Worm (Caenorhabditis elegans): ENCODE results near the gene lin-40.

lin-40 gene

DNA sequence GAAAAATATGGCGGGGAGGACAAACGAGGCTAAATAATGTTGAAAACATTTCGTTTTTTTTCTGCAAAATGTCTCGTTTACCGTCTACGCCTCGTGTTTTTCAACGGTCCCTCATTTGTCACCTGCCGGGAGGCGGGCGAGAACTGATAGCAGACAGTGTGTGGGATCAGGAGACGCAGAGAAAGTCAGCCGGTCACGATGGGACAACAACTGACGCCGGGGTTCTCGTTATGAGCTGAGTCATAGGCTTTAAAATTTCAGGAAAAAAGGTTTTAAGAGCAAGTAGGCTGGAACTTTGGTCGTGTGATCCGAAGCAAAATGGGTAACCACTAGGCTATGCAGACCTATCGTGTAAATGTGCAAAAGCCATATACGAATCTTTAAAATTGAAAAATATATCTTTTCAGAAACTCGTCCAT lies 19.0 kb upstream of the lin-40 start, which contains the start of gene W08A12.2 (continued):
- TF ChIP-seq nhr-11 (tag; optimal IDR thresholded peaks at IDR 0.05) (no peak), efl-3 (GFP tag; optimal IDR thresholded peaks at IDR 0.05) (no peak), F16B12.6 (tag; optimal IDR thresholded peaks at IDR 0.05) (no peak), fos-1 (tag; optimal IDR thresholded peaks at IDR 0.05) (peak; percentile 32), elt-3 (tag; optimal IDR thresholded peaks at IDR 0.05) (peak in 1 of 6 experiments; percentile 5), skn-1 (tag; optimal IDR thresholded peaks at IDR 0.05) (no peak), nhr-90 (tag; optimal IDR thresholded peaks at IDR 0.05; ENCODE audit: poor library complexity) (peak; percentile 39), dpl-1 (GFP tag; optimal IDR thresholded peaks at IDR 0.05) (peak in 1 of 3 experiments; percentile 14)

DNA sequence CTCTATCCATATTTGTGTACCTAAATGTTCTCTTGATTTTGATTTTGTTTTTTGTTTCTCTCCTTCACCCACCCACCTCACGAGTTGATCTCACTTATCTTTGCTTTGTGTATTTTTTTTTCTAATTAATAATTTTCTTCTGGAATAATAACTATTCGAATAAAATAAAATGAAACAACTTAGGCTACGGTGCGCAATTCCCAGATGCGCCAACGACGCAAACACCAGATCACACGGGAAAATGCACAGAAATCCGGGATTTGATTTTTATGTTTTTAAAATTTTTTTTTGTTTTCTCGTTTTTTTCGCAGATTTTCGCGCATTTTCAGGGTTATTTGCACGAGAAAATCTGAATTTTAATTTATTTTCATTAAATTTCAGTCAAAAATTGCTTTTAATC lies 18.5 kb upstream of the lin-40 start:
- TF ChIP-seq snu-23 (GFP tag; optimal IDR thresholded peaks at IDR 0.05) (no peak), nhr-11 (tag; optimal IDR thresholded peaks at IDR 0.05) (no peak), lsy-2 (tag; optimal IDR thresholded peaks at IDR 0.05) (peak in 1 of 2 experiments; percentile 59)

DNA sequence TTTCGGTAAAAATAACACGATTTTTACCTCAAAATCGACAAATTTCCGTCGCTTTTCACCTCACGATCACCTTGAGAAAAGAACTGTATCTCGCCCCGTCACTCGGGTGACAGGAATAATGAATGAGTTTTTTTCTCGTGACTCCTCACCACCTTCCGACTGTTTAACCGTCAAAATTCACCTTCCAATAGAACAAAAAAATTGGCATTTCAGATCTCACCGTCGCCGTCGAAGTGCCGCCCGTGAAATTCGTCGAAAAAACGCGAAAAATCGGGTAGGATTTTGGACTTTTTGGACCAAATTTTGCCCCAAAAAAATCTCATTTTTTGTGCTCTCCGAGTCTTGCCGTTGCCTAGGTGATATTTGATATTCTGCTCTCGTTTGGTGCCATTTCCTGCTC lies 17.9 kb upstream of the lin-40 start, which contains the start of gene unc-132:
Gene unc-132 (plus strand): TSS at position 208 of the 400 bp plus-strand sequence.
- TF ChIP-seq nhr-85 (tag), result peak; percentile 69
- no peak for TF ChIP-seq lin-15B (tag; optimal IDR thresholded peaks at IDR 0.05)

DNA sequence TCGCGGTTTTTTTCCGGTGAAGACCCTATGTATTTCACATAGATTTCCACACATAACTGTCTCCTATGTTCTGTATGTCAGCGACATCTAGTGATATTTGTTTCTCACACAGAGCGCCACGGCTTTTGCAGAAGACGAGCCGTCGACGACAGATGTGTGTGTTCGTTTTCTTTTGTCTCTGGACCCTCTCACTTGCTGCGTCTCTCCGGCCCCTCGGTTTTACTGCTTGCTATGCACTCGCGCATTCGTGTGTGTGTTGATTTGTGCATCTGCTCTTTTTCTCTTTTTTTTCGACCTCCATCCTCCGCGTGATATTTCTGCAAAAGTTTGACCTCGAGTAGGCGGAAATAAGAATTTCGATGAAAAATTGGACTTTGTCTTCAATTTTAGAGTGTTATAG lies 16.1 kb upstream of the lin-40 start:
- no peak for TF ChIP-seq sup-37 (GFP tag; optimal IDR thresholded peaks at IDR 0.05)
- peak; percentile 7 to 23 for TF ChIP-seq efl-1 (optimal IDR thresholded peaks at IDR 0.05)
- TF ChIP-seq efl-1 (GFP tag; optimal IDR thresholded peaks at IDR 0.05 in 1 of 2), result peak; percentile 8 to 10
- TF ChIP-seq nhr-12 (tag; optimal IDR thresholded peaks at IDR 0.05), result no peak
- peak; percentile 13 for TF ChIP-seq fkh-10 (GFP tag; optimal IDR thresholded peaks at IDR 0.05)
- TF ChIP-seq dpl-1 (GFP tag; optimal IDR thresholded peaks at IDR 0.05), result peak in 1 of 3 experiments; percentile 11
- TF ChIP-seq lsy-2 (tag; optimal IDR thresholded peaks at IDR 0.05), result peak; percentile 10 to 37
- no peak for TF ChIP-seq C34B4.2 (tag; optimal IDR thresholded peaks at IDR 0.05)
- peak in 1 of 2 experiments; percentile 21 for TF ChIP-seq lin-35 (GFP tag; optimal IDR thresholded peaks at IDR 0.05)
- TF ChIP-seq mdl-1 (tag; optimal IDR thresholded peaks at IDR 0.05), result peak in 1 of 2 experiments; percentile 12
- no peak for TF ChIP-seq mab-9 (GFP tag; IDR thresholded peaks at IDR 0.05)
- peak in 2 of 3 experiments; percentile 4 to 19 for TF ChIP-seq ceh-82 (tag; optimal IDR thresholded peaks at IDR 0.05)
- TF ChIP-seq fkh-8 (tag; optimal IDR thresholded peaks at IDR 0.05), result peak; percentile 3
- TF ChIP-seq lin-14 (GFP tag; optimal IDR thresholded peaks at IDR 0.05), result peak; percentile 87
- TF ChIP-seq aly-2 (tag; optimal IDR thresholded peaks at IDR 0.05), result no peak
- no peak for TF ChIP-seq pqm-1 (tag; optimal IDR thresholded peaks at IDR 0.05)
- TF ChIP-seq mep-1 (tag; optimal IDR thresholded peaks at IDR 0.05), result peak; percentile 48
- TF ChIP-seq irx-1 (tag; optimal IDR thresholded peaks at IDR 0.05), result peak; percentile 18
- peak; percentile 45 for TF ChIP-seq nhr-71 (tag; optimal IDR thresholded peaks at IDR 0.05)
- no peak for TF ChIP-seq tlp-1 (tag; optimal IDR thresholded peaks at IDR 0.05)
- peak; percentile 30 for TF ChIP-seq nhr-47 (tag; optimal IDR thresholded peaks at IDR 0.05)
- peak; percentile 24 for TF ChIP-seq rnt-1 (tag; optimal IDR thresholded peaks at IDR 0.05)
- TF ChIP-seq F16B12.6 (tag; optimal IDR thresholded peaks at IDR 0.05), result no peak
- no peak for TF ChIP-seq nhr-90 (tag; optimal IDR thresholded peaks at IDR 0.05; ENCODE audit: poor library complexity)

DNA sequence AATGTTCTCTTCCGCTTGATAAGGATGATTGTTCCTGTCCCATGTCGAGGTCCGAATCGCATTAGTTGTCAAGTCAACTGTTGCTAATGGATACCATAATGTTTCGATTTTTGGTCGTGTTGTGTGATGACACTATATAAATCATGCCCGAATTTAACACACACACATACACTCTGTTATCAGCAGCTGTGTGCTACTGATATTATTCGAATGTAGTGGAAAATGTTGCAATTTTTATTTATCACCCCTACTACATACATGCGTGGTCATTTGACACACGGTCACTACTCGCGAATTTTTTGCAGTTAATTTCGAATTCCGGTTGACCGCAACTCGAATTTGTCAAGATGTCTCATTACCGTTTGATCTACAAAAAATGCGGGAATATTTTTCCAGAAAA lies 12.2 kb upstream of the lin-40 start:
- TF ChIP-seq efl-3 (GFP tag; optimal IDR thresholded peaks at IDR 0.05) (no peak), elt-2 (tag; optimal IDR thresholded peaks at IDR 0.05) (peak; percentile 37)

DNA sequence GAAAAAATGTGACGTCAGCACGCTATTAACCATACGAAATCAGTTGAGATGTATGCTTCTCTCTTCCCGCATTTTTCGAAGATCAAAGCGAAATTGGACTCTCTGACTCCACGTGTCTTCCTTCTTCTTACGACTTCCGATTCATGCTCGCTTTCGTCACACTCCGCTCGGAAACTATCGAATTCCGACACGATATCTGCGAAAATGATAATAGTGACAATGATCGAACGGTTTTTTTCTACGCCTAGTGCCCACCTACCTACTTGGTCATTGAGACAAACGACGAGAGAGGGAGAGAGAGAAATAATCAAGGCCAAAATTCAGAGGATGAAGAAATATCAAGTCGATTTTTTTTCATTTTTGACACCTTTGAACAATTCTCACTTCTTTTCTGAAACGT lies 11.1 kb upstream of the lin-40 start:
- TF ChIP-seq unc-98 (GFP tag; IDR thresholded peaks at IDR 0.05) (no peak), nhr-85 (tag) (peak; percentile 65), fkh-4 (tag; optimal IDR thresholded peaks at IDR 0.05; ENCODE audit: borderline replicate concordance) (no peak), nhr-77 (tag; optimal IDR thresholded peaks at IDR 0.05) (no peak), ceh-63 (GFP tag; optimal IDR thresholded peaks at IDR 0.05) (no peak), unc-130 (tag; optimal IDR thresholded peaks at IDR 0.05) (no peak), nhr-20 (tag; optimal IDR thresholded peaks at IDR 0.05) (no peak), unc-86 (tag; optimal IDR thresholded peaks at IDR 0.05) (no peak), nhr-11 (tag; optimal IDR thresholded peaks at IDR 0.05) (no peak), mab-9 (GFP tag; IDR thresholded peaks at IDR 0.05) (no peak), grh-1 (GFP tag; IDR thresholded peaks at IDR 0.05) (no peak), vab-15 (tag; optimal IDR thresholded peaks at IDR 0.05) (no peak), C04F5.9 (tag; optimal IDR thresholded peaks at IDR 0.05) (no peak), pax-3 (tag; optimal IDR thresholded peaks at IDR 0.05) (no peak), aha-1 (tag; optimal IDR thresholded peaks at IDR 0.05) (no peak)
